Fruit fly (Drosophila melanogaster) whole organism, embryonic: ENCODE results near the gene CG12420.
A peak's percentile ranks its signal among the peaks of the same experiment; 100 is the strongest.

Experiments used
- C15 ChIP-seq: fragments of 200-800 bp; sonication (Bioruptor generic); IDR thresholded peaks from 3 replicates; pipeline ENCODE4 v1.3.6; 2022; ENCODE audit warnings: missing biosample characterization, missing genetic modification characterization
- CG10462 ChIP-seq: fragments of 200-800 bp; sonication (Bioruptor generic); optimal IDR thresholded peaks from 2 replicates; lab custom pipeline; 2016; ENCODE audit warnings: missing biosample characterization, missing genetic modification characterization
- CG11085 ChIP-seq: fragments of 200-800 bp; sonication (Bioruptor generic); IDR thresholded peaks from 2 replicates; pipeline ENCODE4 v1.3.6; 2022; ENCODE audit warnings: missing biosample characterization, missing genetic modification characterization
- CG11504 ChIP-seq: fragments of 200-800 bp; sonication (Bioruptor generic); optimal IDR thresholded peaks from 3 replicates; lab custom pipeline; 2019; ENCODE audit warnings: missing biosample characterization, mild to moderate bottlenecking, missing genetic modification characterization, moderate library complexity
- CG12104 ChIP-seq: fragments of 200-800 bp; sonication (Bioruptor generic); optimal IDR thresholded peaks from 3 replicates; lab custom pipeline; 2016; ENCODE audit warnings: missing biosample characterization, missing genetic modification characterization
- CG12219 ChIP-seq: fragments of 200-800 bp; sonication (Bioruptor generic); optimal IDR thresholded peaks from 3 replicates; lab custom pipeline; 2018; ENCODE audit warnings: missing biosample characterization, mild to moderate bottlenecking, missing genetic modification characterization
- CG13624 ChIP-seq: fragments of 200-800 bp; sonication (Bioruptor generic); optimal IDR thresholded peaks from 2 replicates; lab custom pipeline; 2016; ENCODE audit warnings: missing biosample characterization, missing genetic modification characterization
- CG1529 ChIP-seq: fragments of 200-800 bp; sonication (Bioruptor generic); optimal IDR thresholded peaks from 3 replicates; lab custom pipeline; 2018; ENCODE audit warnings: missing biosample characterization, missing genetic modification characterization
- CG2129 ChIP-seq: fragments of 200-800 bp; sonication (Bioruptor generic); IDR thresholded peaks from 2 replicates; pipeline ENCODE4 v1.3.6; 2022; ENCODE audit warnings: missing biosample characterization, missing genetic modification characterization; ENCODE audit not compliant: partially characterized antibody
- CG2199 ChIP-seq: fragments of 200-800 bp; sonication (Bioruptor generic); IDR thresholded peaks from 3 replicates; pipeline ENCODE4 v1.3.6; 2022; ENCODE audit warnings: missing biosample characterization, missing genetic modification characterization
- CG30431 ChIP-seq: fragments of 200-800 bp; sonication (Bioruptor generic); optimal IDR thresholded peaks from 2 replicates; lab custom pipeline; 2017; ENCODE audit warnings: missing biosample characterization, missing genetic modification characterization
- CG3847 ChIP-seq: fragments of 200-800 bp; sonication (Bioruptor generic); IDR thresholded peaks from 2 replicates; pipeline ENCODE4 v1.3.6; 2022; ENCODE audit warnings: missing biosample characterization, missing genetic modification characterization
- CG4282 ChIP-seq: fragments of 200-800 bp; sonication (Bioruptor generic); optimal IDR thresholded peaks from 2 replicates; lab custom pipeline; 2016; ENCODE audit warnings: missing biosample characterization, missing genetic modification characterization
- CG5180 ChIP-seq: fragments of 200-800 bp; sonication (Bioruptor generic); optimal IDR thresholded peaks from 3 replicates; lab custom pipeline; 2017; ENCODE audit warnings: missing biosample characterization, missing genetic modification characterization, mild to moderate bottlenecking, moderate library complexity, missing genetic modification reagents
- CG5953 ChIP-seq: fragments of 200-800 bp; sonication (Bioruptor generic); IDR thresholded peaks from 2 replicates; pipeline ENCODE4 v1.3.6; 2022; ENCODE audit warnings: missing biosample characterization, missing genetic modification characterization
- CG6254 ChIP-seq: fragments of 200-800 bp; sonication (Bioruptor generic); optimal IDR thresholded peaks from 3 replicates; lab custom pipeline; 2017; ENCODE audit warnings: mild to moderate bottlenecking, missing biosample characterization, missing genetic modification reagents, missing genetic modification characterization
- CG6765 ChIP-seq: fragments of 200-800 bp; sonication (Bioruptor generic); optimal IDR thresholded peaks from 3 replicates; lab custom pipeline; 2017; ENCODE audit warnings: missing biosample characterization, mild to moderate bottlenecking, missing genetic modification characterization
- CG8359 ChIP-seq: fragments of 200-800 bp; sonication (Bioruptor generic); optimal IDR thresholded peaks from 2 replicates; lab custom pipeline; 2017; ENCODE audit warnings: missing biosample characterization, mild to moderate bottlenecking, missing genetic modification characterization, borderline replicate concordance
- CG8944 ChIP-seq: fragments of 200-800 bp; sonication (Bioruptor generic); optimal IDR thresholded peaks from 3 replicates; lab custom pipeline; 2016; ENCODE audit warnings: missing biosample characterization, missing genetic modification characterization
- Chrac-16 ChIP-seq: fragments of 200-800 bp; sonication (Bioruptor generic); optimal IDR thresholded peaks from 3 replicates; lab custom pipeline; 2016; ENCODE audit warnings: missing biosample characterization, missing genetic modification characterization
- Dek ChIP-seq: fragments of 200-800 bp; sonication (Bioruptor generic); optimal IDR thresholded peaks from 3 replicates; lab custom pipeline; 2019; ENCODE audit warnings: missing biosample characterization, mild to moderate bottlenecking, missing genetic modification characterization, moderate library complexity
- Eip74EF ChIP-seq, 2 experiments: fragments of 200-800 bp in 1 of 2; fragments of >200 bp in 1 of 2; sonication (Bioruptor generic) in 1 of 2; optimal IDR thresholded peaks; 2 replicates each; lab custom pipeline; 2017 to 2019; ENCODE audit warnings: missing biosample characterization in 2 of 2, missing genetic modification characterization in 2 of 2, mild to moderate bottlenecking in 1 of 2, moderate library complexity in 1 of 2
- HLHmδ ChIP-seq: fragments of 200-800 bp; sonication (Bioruptor generic); optimal IDR thresholded peaks from 2 replicates; lab custom pipeline; 2018; ENCODE audit warnings: missing biosample characterization, mild to moderate bottlenecking, missing genetic modification characterization, moderate library complexity
- Hmr ChIP-seq: fragments of 200-800 bp; sonication (Bioruptor generic); optimal IDR thresholded peaks from 3 replicates; lab custom pipeline; 2017; ENCODE audit warnings: mild to moderate bottlenecking, missing biosample characterization, missing genetic modification reagents, missing genetic modification characterization
- Hr78 ChIP-seq, 2 experiments: fragments of 200-800 bp in 1 of 2; fragments of >200 bp in 1 of 2; sonication (Bioruptor generic) in 1 of 2; optimal IDR thresholded peaks; 2 replicates each; lab custom pipeline; 2017 to 2019; ENCODE audit warnings: missing biosample characterization in 2 of 2, missing genetic modification characterization in 2 of 2, mild to moderate bottlenecking in 1 of 2, moderate library complexity in 1 of 2
- Lhr ChIP-seq: fragments of 200-800 bp; sonication (Bioruptor generic); optimal IDR thresholded peaks from 3 replicates; lab custom pipeline; 2017; ENCODE audit warnings: mild to moderate bottlenecking, missing biosample characterization, missing genetic modification reagents, missing genetic modification characterization
- Meics ChIP-seq: fragments of 200-800 bp; sonication (Bioruptor generic); optimal IDR thresholded peaks from 2 replicates; lab custom pipeline; 2017; ENCODE audit warnings: missing biosample characterization, mild to moderate bottlenecking, missing genetic modification characterization
- Neu2 ChIP-seq: fragments of 200-800 bp; sonication (Bioruptor generic); optimal IDR thresholded peaks from 3 replicates; lab custom pipeline; 2016; ENCODE audit warnings: missing biosample characterization, missing genetic modification characterization, borderline replicate concordance
- Optix ChIP-seq: fragments of 200-800 bp; sonication (Bioruptor generic); IDR thresholded peaks from 3 replicates; pipeline ENCODE4 v1.3.6; 2022; ENCODE audit warnings: missing biosample characterization, missing genetic modification characterization
- Side ChIP-seq: fragments of 200-800 bp; sonication (Bioruptor generic); optimal IDR thresholded peaks from 2 replicates; lab custom pipeline; 2016; ENCODE audit warnings: missing biosample characterization, missing genetic modification characterization
- ase ChIP-seq: fragments of 200-800 bp; sonication (Bioruptor generic); IDR thresholded peaks from 3 replicates; pipeline ENCODE4 v1.3.6; 2022; ENCODE audit warnings: missing biosample characterization, missing genetic modification characterization
- caup ChIP-seq: fragments of 200-800 bp; sonication (Bioruptor generic); optimal IDR thresholded peaks from 3 replicates; lab custom pipeline; 2017; ENCODE audit warnings: missing biosample characterization, mild to moderate bottlenecking, missing genetic modification characterization, moderate library complexity; ENCODE audit not compliant: severe bottlenecking
- crp ChIP-seq, 2 experiments: fragments of 200-800 bp; sonication (Bioruptor generic); optimal IDR thresholded peaks; 2 replicates in 1 of 2; 3 replicates in 1 of 2; lab custom pipeline; 2017; ENCODE audit warnings: missing biosample characterization in 2 of 2, missing genetic modification characterization in 2 of 2, mild to moderate bottlenecking in 1 of 2, moderate library complexity in 1 of 2
- dm ChIP-seq: fragments of 200-800 bp; sonication (Bioruptor generic); optimal IDR thresholded peaks from 3 replicates; lab custom pipeline; 2016; ENCODE audit warnings: missing biosample characterization, missing genetic modification characterization
- emc ChIP-seq: fragments of 200-800 bp; sonication (Bioruptor generic); optimal IDR thresholded peaks from 2 replicates; lab custom pipeline; 2016; ENCODE audit warnings: missing biosample characterization, missing genetic modification characterization
- fru ChIP-seq: fragments of >200 bp; optimal IDR thresholded peaks from 2 replicates; lab custom pipeline; 2017
- hb ChIP-seq: fragments of 200-800 bp; sonication (Bioruptor generic); IDR thresholded peaks from 3 replicates; pipeline ENCODE4 v1.3.6; 2022; ENCODE audit warnings: missing biosample characterization, missing genetic modification characterization; ENCODE audit not compliant: partially characterized antibody
- luna ChIP-seq: fragments of 200-800 bp; sonication (Bioruptor generic); optimal IDR thresholded peaks from 2 replicates; lab custom pipeline; 2016; ENCODE audit warnings: missing biosample characterization, missing genetic modification characterization
- maf-S ChIP-seq: fragments of 200-800 bp; sonication (Bioruptor generic); optimal IDR thresholded peaks from 2 replicates; lab custom pipeline; 2016; ENCODE audit warnings: missing biosample characterization, missing genetic modification characterization
- prd ChIP-seq, 3 experiments: fragments of >200 bp in 2 of 3; fragments of 200-800 bp in 1 of 3; sonication (Bioruptor generic) in 1 of 3; optimal IDR thresholded peaks in 2 of 3; IDR thresholded peaks in 1 of 3; 2 replicates in 2 of 3; 3 replicates in 1 of 3; pipeline versions ENCODE4 v1.3.6 to Lab custom; 2017 to 2022; ENCODE audit warnings: missing biosample characterization in 1 of 3, missing genetic modification characterization in 1 of 3
- sc ChIP-seq, 3 experiments: fragments of >200 bp in 2 of 3; fragments of 200-800 bp in 1 of 3; sonication (Bioruptor generic) in 1 of 3; optimal IDR thresholded peaks; 2 replicates in 2 of 3; 3 replicates in 1 of 3; lab custom pipeline; 2017; ENCODE audit warnings: mild to moderate bottlenecking in 1 of 3, missing biosample characterization in 1 of 3, missing genetic modification characterization in 1 of 3, missing genetic modification reagents in 1 of 3
- shn ChIP-seq: fragments of 200-800 bp; sonication (Bioruptor generic); optimal IDR thresholded peaks from 3 replicates; lab custom pipeline; 2016; ENCODE audit warnings: missing biosample characterization, missing genetic modification characterization
- sima ChIP-seq: fragments of 200-800 bp; sonication (Bioruptor generic); optimal IDR thresholded peaks from 2 replicates; lab custom pipeline; 2016; ENCODE audit warnings: missing biosample characterization, missing genetic modification characterization
- slou ChIP-seq: fragments of 200-800 bp; sonication (Bioruptor generic); optimal IDR thresholded peaks from 3 replicates; lab custom pipeline; 2016; ENCODE audit warnings: missing biosample characterization, missing genetic modification characterization
- slp2 ChIP-seq: fragments of 200-800 bp; sonication (Bioruptor generic); optimal IDR thresholded peaks from 2 replicates; lab custom pipeline; 2016; ENCODE audit warnings: missing biosample characterization, missing genetic modification characterization
- sqz ChIP-seq: fragments of 200-800 bp; sonication (Bioruptor generic); optimal IDR thresholded peaks from 3 replicates; lab custom pipeline; 2018; ENCODE audit warnings: missing biosample characterization, mild to moderate bottlenecking, missing genetic modification characterization
- zen ChIP-seq: fragments of 200-800 bp; sonication (Bioruptor generic); optimal IDR thresholded peaks from 3 replicates; lab custom pipeline; 2018; ENCODE audit warnings: missing biosample characterization, mild to moderate bottlenecking, missing genetic modification characterization, moderate library complexity

Gene CG12420

DNA sequence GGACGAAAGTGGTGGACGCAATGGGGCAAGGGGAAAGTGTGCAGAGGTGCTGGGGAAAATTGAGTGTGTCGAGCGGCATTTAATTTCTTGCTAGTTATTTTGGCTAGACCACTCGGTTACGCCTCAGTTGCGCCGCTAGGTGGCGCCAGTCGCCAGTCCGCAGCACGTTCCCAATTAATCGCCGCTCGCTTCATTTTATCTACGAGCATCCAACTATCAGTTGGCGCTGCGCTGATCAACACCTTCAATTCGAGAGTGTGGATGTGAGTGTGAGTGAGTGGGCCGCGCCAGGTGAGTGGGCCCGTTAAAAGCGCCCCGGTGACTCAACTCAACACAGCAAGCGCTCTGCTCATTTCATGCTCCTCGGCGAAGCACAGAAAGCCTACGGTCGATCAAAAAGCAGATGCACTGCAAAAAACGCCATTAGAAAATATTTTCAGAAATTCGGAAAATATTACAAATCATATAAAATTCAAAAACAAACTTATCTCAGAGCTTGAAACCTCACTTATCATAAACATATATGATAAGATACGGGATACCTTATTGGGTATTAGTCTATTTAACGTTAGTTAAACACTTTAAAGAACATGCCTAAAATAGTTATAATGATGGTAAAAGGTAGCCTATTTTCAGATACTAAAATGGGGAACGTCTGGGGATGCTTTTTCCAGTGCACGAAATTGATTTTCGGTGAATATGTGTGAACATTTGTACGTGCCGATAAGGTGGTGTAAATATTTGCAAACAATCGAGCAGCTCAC is 45.8 kb downstream of the CG12420 start (continued):
- peak; percentile 39 for TF ChIP-seq CG8359 (GFP tag; lab: Kevin White, UChicago)
- peak; percentile 30 for TF ChIP-seq Lhr (GFP tag; lab: Kevin White, UChicago)
- peak; percentile 44 for TF ChIP-seq sima (GFP tag; lab: Kevin White, UChicago)
- TF ChIP-seq Hmr, result peak; percentile 89
- TF ChIP-seq luna (GFP tag; lab: Kevin White, UChicago), result no peak
- 0 out of 2 replicates have a peak, but pooled peaks have one; percentile 23 for TF ChIP-seq CG5953 (GFP tag; lab: Robert Waterston, UW)
- TF ChIP-seq CG3847 (GFP tag; lab: Robert Waterston, UW), result peak; percentile 70
- peak; percentile 76 for TF ChIP-seq CG12219 (GFP tag; lab: Kevin White, UChicago)
- peak; percentile 34 for TF ChIP-seq CG10462
- peak in 1 of 2 experiments; percentile 42 for TF ChIP-seq crp (GFP tag; optimal IDR thresholded peaks at IDR 0.05; lab: Kevin White, UChicago)
- peak; percentile 61; the same call in 2 of the 3 replicates for TF ChIP-seq ase
- peak; percentile 65 for TF ChIP-seq CG8944 (GFP tag; lab: Kevin White, UChicago)
- TF ChIP-seq CG12104 (GFP tag; lab: Kevin White, UChicago), result peak; percentile 84
- peak; percentile 70 for TF ChIP-seq slou (GFP tag; lab: Kevin White, UChicago)
- TF ChIP-seq CG11085 (GFP tag; lab: Robert Waterston, UW), result peak; percentile 44
- peak; percentile 56 for TF ChIP-seq zen (tag; lab: Kevin White, UChicago)
- TF ChIP-seq Hr78 (GFP tag; optimal IDR thresholded peaks at IDR 0.05; lab: Kevin White, UChicago), result peak in 1 of 2 experiments; percentile 29
- TF ChIP-seq CG13624, result peak; percentile 80
- no peak for TF ChIP-seq fru (lab: Kevin White, UChicago)
- no peak for TF ChIP-seq CG4282 (GFP tag; lab: Kevin White, UChicago)
- peak in 1 of 2 experiments; percentile 83 for TF ChIP-seq Eip74EF (GFP tag; optimal IDR thresholded peaks at IDR 0.05; lab: Kevin White, UChicago)
- peak; percentile 59 for TF ChIP-seq CG30431 (GFP tag; lab: Kevin White, UChicago)
- peak; percentile 63 for TF ChIP-seq CG5180 (GFP tag; lab: Kevin White, UChicago)
- no peak for TF ChIP-seq CG2129 (GFP tag; lab: Robert Waterston, UW)
- peak; percentile 87 for TF ChIP-seq CG6765
- 0 out of 3 replicates have a peak, but pooled peaks have one; percentile 9 for TF ChIP-seq Optix (GFP tag; lab: Robert Waterston, UW)
- peak; percentile 92 for TF ChIP-seq CG11504 (tag; lab: Kevin White, UChicago)
- peak; percentile 69 for TF ChIP-seq sqz
- no peak for TF ChIP-seq sc (optimal IDR thresholded peaks at IDR 0.05; lab: Kevin White, UChicago)
- peak; percentile 53 for TF ChIP-seq sc (GFP tag; optimal IDR thresholded peaks at IDR 0.05; lab: Kevin White, UChicago)
- peak; percentile 69 for TF ChIP-seq maf-S (GFP tag; lab: Kevin White, UChicago)
- no peak for TF ChIP-seq Neu2
- TF ChIP-seq caup (GFP tag; lab: Kevin White, UChicago), result peak; percentile 88
- peak; percentile 52 for TF ChIP-seq emc (GFP tag; lab: Kevin White, UChicago)
- TF ChIP-seq Side (GFP tag; lab: Kevin White, UChicago), result peak; percentile 36
- TF ChIP-seq HLHmδ, result no peak
- TF ChIP-seq Dek, result peak; percentile 86
- TF ChIP-seq dm (GFP tag; lab: Kevin White, UChicago), result peak; percentile 20
- TF ChIP-seq Meics (GFP tag; lab: Kevin White, UChicago), result peak; percentile 89
- TF ChIP-seq prd (optimal IDR thresholded peaks at IDR 0.05; lab: Kevin White, UChicago), result no peak
- TF ChIP-seq prd (GFP tag; IDR thresholded peaks at IDR 0.05; lab: Robert Waterston, UW), result peak; percentile 78
- TF ChIP-seq shn, result peak; percentile 76
- peak; percentile 56 for TF ChIP-seq CG6254 (GFP tag; lab: Kevin White, UChicago)
- peak; percentile 81 for TF ChIP-seq slp2 (GFP tag; lab: Kevin White, UChicago)
- no peak; the same call in 2 of the 3 replicates for TF ChIP-seq C15 (GFP tag; lab: Robert Waterston, UW)
- no peak for TF ChIP-seq hb (GFP tag; lab: Robert Waterston, UW)
- peak; percentile 68 for TF ChIP-seq Chrac-16 (GFP tag; lab: Kevin White, UChicago)
- TF ChIP-seq CG2199 (GFP tag; lab: Robert Waterston, UW), result no peak
- TF ChIP-seq CG1529 (GFP tag; lab: Kevin White, UChicago), result peak; percentile 64
